Worm (Caenorhabditis elegans): ENCODE measurements around the gene C46F11.4.

Gene C46F11.4

ce11 chrIII:3627042-3627441 is 37.1 kb downstream of the C46F11.4 start, which contains the start of gene sel-8:
TSS of gene sel-8 (minus strand) at chrIII:3627142.
- TF ChIP-seq lin-13 (tag; optimal IDR thresholded peaks at IDR 0.05): no peak
- no peak for TF ChIP-seq unc-120 (tag; optimal IDR thresholded peaks at IDR 0.05; ENCODE audit: poor library complexity, severe bottlenecking)
- TF ChIP-seq ceh-83 (GFP tag; optimal IDR thresholded peaks at IDR 0.05): no peak
- no peak for TF ChIP-seq bed-3 (GFP tag; optimal IDR thresholded peaks at IDR 0.05)
- no peak for TF ChIP-seq elt-3 (tag; optimal IDR thresholded peaks at IDR 0.05)
- no peak for TF ChIP-seq snpc-4 (tag; optimal IDR thresholded peaks at IDR 0.05)
- TF ChIP-seq hlh-1 (tag; optimal IDR thresholded peaks at IDR 0.05): no peak
- no peak for TF ChIP-seq drap-1 (GFP tag; optimal IDR thresholded peaks at IDR 0.05)
- TF ChIP-seq nhr-76 (tag; optimal IDR thresholded peaks at IDR 0.05): no peak
- no peak for TF ChIP-seq M03D4.4 (tag; optimal IDR thresholded peaks at IDR 0.05)
- no peak for TF ChIP-seq nhr-28 (tag; optimal IDR thresholded peaks at IDR 0.05)
- TF ChIP-seq sptf-1 (tag; optimal IDR thresholded peaks at IDR 0.05): no peak
- no peak for TF ChIP-seq lin-32 (GFP tag; optimal IDR thresholded peaks at IDR 0.05)
- TF ChIP-seq zip-8 (tag; optimal IDR thresholded peaks at IDR 0.05): no peak
- no peak for TF ChIP-seq ces-1 (GFP tag; optimal IDR thresholded peaks at IDR 0.05)
- TF ChIP-seq nhr-237 (tag; optimal IDR thresholded peaks at IDR 0.05): no peak
- no peak for TF ChIP-seq pha-4 (tag; optimal IDR thresholded peaks at IDR 0.05)
- no peak for TF ChIP-seq cnd-1 (tag; optimal IDR thresholded peaks at IDR 0.05)
- no peak for TF ChIP-seq unc-39 (tag; optimal IDR thresholded peaks at IDR 0.05)
- TF ChIP-seq flh-1 (GFP tag; optimal IDR thresholded peaks at IDR 0.05): no peak

ce11 chrIII:3623772-3624171 is 40.3 kb downstream of the C46F11.4 start:
- TF ChIP-seq nhr-2 (tag; optimal IDR thresholded peaks at IDR 0.05) (peak; percentile 72), lsy-2 (tag; optimal IDR thresholded peaks at IDR 0.05) (no peak), lin-32 (GFP tag; optimal IDR thresholded peaks at IDR 0.05) (peak; percentile 55), ham-2 (GFP tag; optimal IDR thresholded peaks at IDR 0.05) (peak; percentile 89), M03D4.4 (tag; optimal IDR thresholded peaks at IDR 0.05) (peak; percentile 1), cnd-1 (tag; optimal IDR thresholded peaks at IDR 0.05) (peak; percentile 20), hlh-1 (tag; optimal IDR thresholded peaks at IDR 0.05) (peak; percentile 10), zip-8 (tag; optimal IDR thresholded peaks at IDR 0.05) (no peak), unc-120 (tag; optimal IDR thresholded peaks at IDR 0.05; ENCODE audit: poor library complexity, severe bottlenecking) (no peak), sem-2 (GFP tag; optimal IDR thresholded peaks at IDR 0.05) (peak; percentile 4)

ce11 chrIII:3621211-3621897 is 42.8 kb downstream of the C46F11.4 start:
- no peak for TF ChIP-seq sptf-1 (tag; optimal IDR thresholded peaks at IDR 0.05)
- TF ChIP-seq lin-13 (tag; optimal IDR thresholded peaks at IDR 0.05): no peak
- no peak for TF ChIP-seq ztf-11 (tag; optimal IDR thresholded peaks at IDR 0.05)
- no peak for TF ChIP-seq zip-8 (tag; optimal IDR thresholded peaks at IDR 0.05)
- no peak for TF ChIP-seq drap-1 (GFP tag; optimal IDR thresholded peaks at IDR 0.05)
- no peak for TF ChIP-seq ces-1 (GFP tag; optimal IDR thresholded peaks at IDR 0.05)
- TF ChIP-seq nhr-2 (tag; optimal IDR thresholded peaks at IDR 0.05): no peak
- no peak for TF ChIP-seq nhr-237 (tag; optimal IDR thresholded peaks at IDR 0.05)
- no peak for TF ChIP-seq ceh-39 (tag; optimal IDR thresholded peaks at IDR 0.05)
- TF ChIP-seq flh-1 (GFP tag; optimal IDR thresholded peaks at IDR 0.05): no peak
- TF ChIP-seq pha-4 (tag; optimal IDR thresholded peaks at IDR 0.05): no peak
- TF ChIP-seq ceh-83 (GFP tag; optimal IDR thresholded peaks at IDR 0.05): no peak
- no peak for TF ChIP-seq unc-120 (tag; optimal IDR thresholded peaks at IDR 0.05; ENCODE audit: poor library complexity, severe bottlenecking)
- TF ChIP-seq nhr-76 (tag; optimal IDR thresholded peaks at IDR 0.05): no peak
- no peak for TF ChIP-seq M03D4.4 (tag; optimal IDR thresholded peaks at IDR 0.05)

ce11 chrIII:3620652-3621051 is 43.5 kb downstream of the C46F11.4 start:
- TF ChIP-seq sem-2 (GFP tag; optimal IDR thresholded peaks at IDR 0.05) (peak; percentile 41), drap-1 (GFP tag; optimal IDR thresholded peaks at IDR 0.05) (peak; percentile 50), cnd-1 (tag; optimal IDR thresholded peaks at IDR 0.05) (peak; percentile 73), mab-5 (tag; optimal IDR thresholded peaks at IDR 0.05) (no peak), flh-1 (GFP tag; optimal IDR thresholded peaks at IDR 0.05) (no peak), nhr-237 (tag; optimal IDR thresholded peaks at IDR 0.05) (no peak), tbx-8 (GFP tag; optimal IDR thresholded peaks at IDR 0.05) (no peak), ham-2 (GFP tag; optimal IDR thresholded peaks at IDR 0.05) (peak; percentile 40), lin-13 (tag; optimal IDR thresholded peaks at IDR 0.05) (no peak), bed-3 (GFP tag; optimal IDR thresholded peaks at IDR 0.05) (no peak), ces-1 (GFP tag; optimal IDR thresholded peaks at IDR 0.05) (peak; percentile 32), ceh-39 (tag; optimal IDR thresholded peaks at IDR 0.05) (no peak), ceh-83 (GFP tag; optimal IDR thresholded peaks at IDR 0.05) (peak; percentile 63), mep-1 (tag; optimal IDR thresholded peaks at IDR 0.05) (no peak), sptf-1 (tag; optimal IDR thresholded peaks at IDR 0.05) (peak; percentile 40), unc-39 (tag; optimal IDR thresholded peaks at IDR 0.05) (peak; percentile 29), elt-1 (tag; optimal IDR thresholded peaks at IDR 0.05; ENCODE audit: borderline replicate concordance, insufficient read depth) (no peak), hlh-1 (tag; optimal IDR thresholded peaks at IDR 0.05) (no peak), nhr-28 (tag; optimal IDR thresholded peaks at IDR 0.05) (no peak), nhr-2 (tag; optimal IDR thresholded peaks at IDR 0.05) (peak; percentile 23), ceh-43 (GFP tag; optimal IDR thresholded peaks at IDR 0.05) (no peak), mls-2 (tag; optimal IDR thresholded peaks at IDR 0.05) (peak; percentile 45), zip-8 (tag; optimal IDR thresholded peaks at IDR 0.05) (no peak), nhr-76 (tag; optimal IDR thresholded peaks at IDR 0.05) (no peak)

All from whole organism, mixed stage, embryonic.